Worm (Caenorhabditis elegans) whole organism, late embryonic: Measurements from ENCODE around the gene W09D6.4.

Source experiments
- ceh-2 ChIP-seq: sonication (generic microtip); optimal IDR thresholded peaks from 2 replicates; lab custom pipeline; 2016; ENCODE audit warnings: missing genotype, missing genetic modification characterization, missing compliant biosample characterization
- ceh-9 ChIP-seq: sonication (generic microtip); optimal IDR thresholded peaks from 2 replicates; lab custom pipeline; 2016; ENCODE audit warnings: mild to moderate bottlenecking, missing genetic modification characterization, inconsistent platforms, missing compliant biosample characterization
- ets-4 ChIP-seq: sonication (generic microtip); optimal IDR thresholded peaks from 2 replicates; lab custom pipeline; 2016; ENCODE audit warnings: missing genetic modification characterization, missing compliant biosample characterization
- hlh-8 ChIP-seq: sonication (generic microtip); optimal IDR thresholded peaks from 2 replicates; lab custom pipeline; 2016; ENCODE audit warnings: missing genotype, missing genetic modification characterization, missing compliant biosample characterization
- nhr-11 ChIP-seq: fragments of 150-350 bp; optimal IDR thresholded peaks from 2 replicates; lab custom pipeline; 2014; ENCODE audit warnings: missing biosample characterization, missing genetic modification characterization
- pag-3 ChIP-seq: sonication (generic microtip); optimal IDR thresholded peaks from 2 replicates; lab custom pipeline; 2016; ENCODE audit warnings: missing compliant biosample characterization, missing genetic modification characterization, borderline replicate concordance
- pqm-1 ChIP-seq: sonication (generic microtip); optimal IDR thresholded peaks from 2 replicates; lab custom pipeline; 2016; ENCODE audit warnings: missing genetic modification characterization, missing compliant biosample characterization
- sox-4 ChIP-seq: sonication (generic microtip); optimal IDR thresholded peaks from 2 replicates; lab custom pipeline; 2017; ENCODE audit warnings: mild to moderate bottlenecking, missing genetic modification characterization, inconsistent platforms, missing compliant biosample characterization
- ttx-3 ChIP-seq: sonication (generic microtip); optimal IDR thresholded peaks from 2 replicates; lab custom pipeline; 2016; ENCODE audit warnings: missing genetic modification reagents, missing genetic modification characterization, missing compliant biosample characterization

DNA sequence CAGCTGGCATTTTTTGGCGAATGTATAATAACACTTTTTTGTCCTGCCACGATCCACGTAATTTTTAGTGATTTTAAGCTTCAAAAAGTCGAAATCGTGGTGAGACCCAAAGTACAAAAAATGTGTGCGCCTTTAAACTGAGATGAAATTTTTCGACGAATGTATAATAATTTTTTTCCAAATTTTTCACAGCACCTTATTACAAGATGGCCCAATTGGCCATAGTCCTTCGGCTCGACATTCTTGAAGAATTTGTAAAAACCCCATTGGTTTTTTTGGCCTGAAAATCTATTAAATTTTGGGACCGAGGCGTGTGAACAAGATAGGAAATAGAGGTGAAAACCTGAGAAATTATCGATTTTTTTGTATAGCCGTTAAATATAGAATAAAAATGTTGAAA lies 36.4 kb downstream of the W09D6.4 start:
- no peak for TF ChIP-seq ceh-2 (tag; lab: Kevin White, UChicago)
- no peak for TF ChIP-seq hlh-8 (tag; lab: Kevin White, UChicago)
- no peak for TF ChIP-seq pag-3 (tag; lab: Kevin White, UChicago)
- no peak for TF ChIP-seq ets-4 (tag; lab: Kevin White, UChicago)
- TF ChIP-seq nhr-11 (tag; lab: Kevin White, UChicago): no peak
- no peak for TF ChIP-seq ttx-3 (tag; lab: Kevin White, UChicago)
- TF ChIP-seq sox-4: no peak
- TF ChIP-seq ceh-9: no peak
- TF ChIP-seq pqm-1 (tag; lab: Kevin White, UChicago): no peak
